Fruit fly (Drosophila melanogaster) whole organism, embryonic: ENCODE results near the gene CG14183.

Source experiments
- ATbp ChIP-seq: fragments of 200-800 bp; sonication (Bioruptor generic); optimal IDR thresholded peaks from 2 replicates; lab custom pipeline; 2017; ENCODE audit warnings: missing biosample characterization, mild to moderate bottlenecking, missing genetic modification characterization, missing genetic modification reagents
- BEAF-32 ChIP-seq: fragments of 200-800 bp; sonication (Bioruptor generic); optimal IDR thresholded peaks from 3 replicates; lab custom pipeline; 2017; ENCODE audit warnings: missing biosample characterization, missing genetic modification characterization, mild to moderate bottlenecking, moderate library complexity, missing genetic modification reagents
- Bdp1 ChIP-seq: fragments of 200-800 bp; sonication (Bioruptor generic); optimal IDR thresholded peaks from 3 replicates; lab custom pipeline; 2016; ENCODE audit warnings: missing biosample characterization, missing genetic modification characterization
- CG10979 ChIP-seq: fragments of 200-800 bp; sonication (Bioruptor generic); optimal IDR thresholded peaks from 2 replicates; lab custom pipeline; 2018; ENCODE audit warnings: missing biosample characterization, mild to moderate bottlenecking, missing genetic modification characterization, moderate library complexity
- CG13287 ChIP-seq: fragments of 200-800 bp; sonication (Bioruptor generic); IDR thresholded peaks from 2 replicates; pipeline ENCODE4 v1.3.6; 2022; ENCODE audit warnings: missing biosample characterization, missing genetic modification characterization; ENCODE audit not compliant: partially characterized antibody
- CG14014 ChIP-seq: fragments of 200-800 bp; sonication (Bioruptor generic); IDR thresholded peaks from 2 replicates; pipeline ENCODE4 v1.3.6; 2022; ENCODE audit warnings: missing biosample characterization, missing genetic modification characterization
- CG15011 ChIP-seq: fragments of 200-800 bp; sonication (Bioruptor generic); optimal IDR thresholded peaks from 3 replicates; lab custom pipeline; 2018; ENCODE audit warnings: missing biosample characterization, mild to moderate bottlenecking, missing genetic modification characterization
- CG15269 ChIP-seq: fragments of 200-800 bp; sonication (Bioruptor generic); optimal IDR thresholded peaks from 2 replicates; lab custom pipeline; 2018; ENCODE audit warnings: missing biosample characterization, mild to moderate bottlenecking, missing genetic modification characterization, moderate library complexity
- CG15514 ChIP-seq: fragments of 200-800 bp; sonication (Bioruptor generic); optimal IDR thresholded peaks from 3 replicates; lab custom pipeline; 2017; ENCODE audit warnings: missing biosample characterization, missing genetic modification characterization, mild to moderate bottlenecking, moderate library complexity, missing genetic modification reagents
- CG15696 ChIP-seq: fragments of 200-800 bp; sonication (Bioruptor generic); optimal IDR thresholded peaks from 2 replicates; lab custom pipeline; 2019; ENCODE audit warnings: missing biosample characterization, mild to moderate bottlenecking, missing genetic modification characterization, moderate library complexity
- CG1603 ChIP-seq: fragments of 200-800 bp; sonication (Bioruptor generic); optimal IDR thresholded peaks from 2 replicates; lab custom pipeline; 2019; ENCODE audit warnings: missing biosample characterization, mild to moderate bottlenecking, missing genetic modification characterization, moderate library complexity
- CG1792 ChIP-seq: fragments of 200-800 bp; sonication (Bioruptor generic); optimal IDR thresholded peaks from 2 replicates; lab custom pipeline; 2016; ENCODE audit warnings: missing biosample characterization, missing genetic modification characterization
- CG18011 ChIP-seq: fragments of 200-800 bp; sonication (Bioruptor generic); optimal IDR thresholded peaks from 2 replicates; lab custom pipeline; 2017; ENCODE audit warnings: missing biosample characterization, missing genetic modification characterization, mild to moderate bottlenecking, moderate library complexity, missing genotype
- CG2712 ChIP-seq: fragments of 200-800 bp; optimal IDR thresholded peaks from 3 replicates; lab custom pipeline; 2019; ENCODE audit warnings: missing biosample characterization, mild to moderate bottlenecking, missing genetic modification characterization, moderate library complexity
- CG33557 ChIP-seq: fragments of 200-800 bp; sonication (Bioruptor generic); optimal IDR thresholded peaks from 2 replicates; lab custom pipeline; 2019; ENCODE audit warnings: missing biosample characterization, mild to moderate bottlenecking, missing genetic modification characterization, moderate library complexity
- CG34224 ChIP-seq: fragments of 200-800 bp; sonication (Bioruptor generic); IDR thresholded peaks from 3 replicates; pipeline ENCODE4 v1.3.6; 2022; ENCODE audit warnings: missing biosample characterization, missing genetic modification characterization; ENCODE audit not compliant: partially characterized antibody
- CG42726 ChIP-seq: fragments of 200-800 bp; sonication (Bioruptor generic); IDR thresholded peaks from 2 replicates; pipeline ENCODE4 v1.3.6; 2022; ENCODE audit warnings: missing biosample characterization, missing genetic modification characterization; ENCODE audit not compliant: partially characterized antibody
- CG4404 ChIP-seq: fragments of 200-800 bp; sonication (Bioruptor generic); IDR thresholded peaks from 2 replicates; pipeline ENCODE4 v1.3.6; 2022; ENCODE audit warnings: missing biosample characterization, missing genetic modification characterization
- CG7987 ChIP-seq: fragments of 200-800 bp; sonication (Bioruptor generic); optimal IDR thresholded peaks from 2 replicates; lab custom pipeline; 2018; ENCODE audit warnings: missing biosample characterization, mild to moderate bottlenecking, missing genetic modification characterization, moderate library complexity
- CG8290 ChIP-seq, 3 experiments: fragments of 200-800 bp; sonication (Bioruptor generic); optimal IDR thresholded peaks; 2 replicates each; lab custom pipeline; 2016 to 2019; ENCODE audit warnings: missing biosample characterization in 3 of 3, missing genetic modification characterization in 3 of 3, mild to moderate bottlenecking in 2 of 3, moderate library complexity in 1 of 3
- Deaf1 ChIP-seq: fragments of 200-800 bp; optimal IDR thresholded peaks from 3 replicates; lab custom pipeline; 2019; ENCODE audit warnings: missing biosample characterization, mild to moderate bottlenecking, missing genetic modification characterization, moderate library complexity
- Lhr ChIP-seq: fragments of 200-800 bp; sonication (Bioruptor generic); optimal IDR thresholded peaks from 3 replicates; lab custom pipeline; 2017; ENCODE audit warnings: mild to moderate bottlenecking, missing biosample characterization, missing genetic modification reagents, missing genetic modification characterization
- NK7.1 ChIP-seq: fragments of 200-800 bp; sonication (Bioruptor generic); optimal IDR thresholded peaks from 3 replicates; lab custom pipeline; 2016; ENCODE audit warnings: missing biosample characterization, missing genetic modification characterization
- Nf-YA ChIP-seq: fragments of 200-800 bp; sonication (Bioruptor generic); IDR thresholded peaks from 2 replicates; pipeline ENCODE4 v1.3.6; 2022; ENCODE audit warnings: missing biosample characterization, missing genetic modification characterization
- Nf-YC ChIP-seq: fragments of 200-800 bp; optimal IDR thresholded peaks from 3 replicates; lab custom pipeline; 2019; ENCODE audit warnings: missing biosample characterization, mild to moderate bottlenecking, missing genetic modification characterization, moderate library complexity
- Oli ChIP-seq: fragments of 200-800 bp; sonication (Bioruptor generic); optimal IDR thresholded peaks from 2 replicates; lab custom pipeline; 2018; ENCODE audit warnings: missing biosample characterization, mild to moderate bottlenecking, missing genetic modification characterization, moderate library complexity
- PHDP ChIP-seq: fragments of 200-800 bp; sonication (Bioruptor generic); optimal IDR thresholded peaks from 3 replicates; lab custom pipeline; 2018; ENCODE audit warnings: missing biosample characterization, mild to moderate bottlenecking, missing genetic modification characterization, moderate library complexity
- Scr ChIP-seq: fragments of 200-800 bp; sonication (Bioruptor generic); IDR thresholded peaks from 2 replicates; pipeline ENCODE4 v1.3.6; 2022; ENCODE audit warnings: missing biosample characterization, missing genetic modification characterization; ENCODE audit not compliant: partially characterized antibody
- Vsx1 ChIP-seq: fragments of 200-800 bp; sonication (Bioruptor generic); optimal IDR thresholded peaks from 2 replicates; lab custom pipeline; 2017; ENCODE audit warnings: missing biosample characterization, mild to moderate bottlenecking, missing genetic modification characterization, missing genetic modification reagents
- Xrp1 ChIP-seq: fragments of 200-800 bp; sonication (Bioruptor generic); IDR thresholded peaks from 2 replicates; pipeline ENCODE4 v1.3.6; 2022; ENCODE audit warnings: missing biosample characterization, missing genetic modification characterization
- bbx ChIP-seq: fragments of 200-800 bp; sonication (Bioruptor generic); IDR thresholded peaks from 2 replicates; pipeline ENCODE4 v1.3.6; 2022; ENCODE audit warnings: missing biosample characterization, missing genetic modification characterization; ENCODE audit not compliant: partially characterized antibody
- bsh ChIP-seq, 2 experiments: fragments of 200-800 bp; sonication (Bioruptor generic); optimal IDR thresholded peaks; 2 replicates each; lab custom pipeline; 2017 to 2018; ENCODE audit warnings: mild to moderate bottlenecking in 2 of 2, missing biosample characterization in 2 of 2, missing genetic modification characterization in 2 of 2, moderate library complexity in 1 of 2
- cg ChIP-seq: fragments of 200-800 bp; sonication (Bioruptor generic); optimal IDR thresholded peaks from 3 replicates; lab custom pipeline; 2019; ENCODE audit warnings: missing biosample characterization, mild to moderate bottlenecking, missing genetic modification characterization, moderate library complexity
- dati ChIP-seq: fragments of 200-800 bp; sonication (Bioruptor generic); IDR thresholded peaks from 2 replicates; pipeline ENCODE4 v1.3.6; 2022; ENCODE audit warnings: missing biosample characterization, missing genetic modification characterization
- eyg ChIP-seq: fragments of 200-800 bp; sonication (Bioruptor generic); optimal IDR thresholded peaks from 3 replicates; lab custom pipeline; 2016; ENCODE audit warnings: missing biosample characterization, missing genetic modification characterization
- gem ChIP-seq: fragments of 200-800 bp; sonication (Bioruptor generic); optimal IDR thresholded peaks from 2 replicates; lab custom pipeline; 2019; ENCODE audit warnings: missing biosample characterization, mild to moderate bottlenecking, missing genetic modification characterization, moderate library complexity
- gfzf ChIP-seq: fragments of 200-800 bp; sonication (Bioruptor generic); optimal IDR thresholded peaks from 2 replicates; lab custom pipeline; 2016; ENCODE audit warnings: missing biosample characterization, mild to moderate bottlenecking, missing genetic modification characterization, moderate library complexity
- gsb-n ChIP-seq: fragments of 200-800 bp; sonication (Bioruptor generic); optimal IDR thresholded peaks from 3 replicates; lab custom pipeline; 2018; ENCODE audit warnings: missing biosample characterization, mild to moderate bottlenecking, missing genetic modification characterization
- kah ChIP-seq: fragments of 200-800 bp; sonication (Bioruptor generic); optimal IDR thresholded peaks from 2 replicates; lab custom pipeline; 2018; ENCODE audit warnings: missing biosample characterization, mild to moderate bottlenecking, missing genetic modification characterization
- kni ChIP-seq: fragments of 200-800 bp; sonication (Bioruptor generic); optimal IDR thresholded peaks from 3 replicates; lab custom pipeline; 2017; ENCODE audit warnings: mild to moderate bottlenecking, missing biosample characterization, missing genetic modification reagents, missing genetic modification characterization
- lbe ChIP-seq: fragments of 200-800 bp; sonication (Bioruptor generic); optimal IDR thresholded peaks from 2 replicates; lab custom pipeline; 2016; ENCODE audit warnings: missing biosample characterization, mild to moderate bottlenecking, missing genetic modification characterization
- nerfin-1 ChIP-seq: fragments of 200-800 bp; sonication (Bioruptor generic); optimal IDR thresholded peaks from 3 replicates; lab custom pipeline; 2019; ENCODE audit warnings: missing biosample characterization, mild to moderate bottlenecking, missing genetic modification characterization, moderate library complexity
- nerfin-2 ChIP-seq: fragments of 200-800 bp; sonication (Bioruptor generic); IDR thresholded peaks from 2 replicates; pipeline ENCODE4 v1.3.6; 2022; ENCODE audit warnings: missing biosample characterization, missing genetic modification characterization; ENCODE audit not compliant: partially characterized antibody
- phol ChIP-seq: fragments of 200-800 bp; sonication (Bioruptor generic); optimal IDR thresholded peaks from 3 replicates; lab custom pipeline; 2018; ENCODE audit warnings: missing biosample characterization, mild to moderate bottlenecking, missing genetic modification characterization, moderate library complexity
- sd ChIP-seq: fragments of 200-800 bp; sonication (Bioruptor generic); optimal IDR thresholded peaks from 3 replicates; lab custom pipeline; 2018; ENCODE audit warnings: missing biosample characterization, mild to moderate bottlenecking, missing genetic modification characterization, moderate library complexity
- sens ChIP-seq: fragments of 200-800 bp; sonication (Bioruptor generic); peaks from one replicate; lab custom pipeline; 2016; ENCODE audit warnings: missing biosample characterization, missing genetic modification characterization
- tio ChIP-seq: fragments of 200-800 bp; sonication (Bioruptor generic); optimal IDR thresholded peaks from 2 replicates; lab custom pipeline; 2017; ENCODE audit warnings: missing biosample characterization, missing genetic modification characterization, inconsistent platforms
- vvl ChIP-seq: fragments of 200-800 bp; sonication (Bioruptor generic); IDR thresholded peaks from 2 replicates; pipeline ENCODE4 v1.3.6; 2022; ENCODE audit warnings: missing biosample characterization, missing genetic modification characterization

CG14183 gene

DNA sequence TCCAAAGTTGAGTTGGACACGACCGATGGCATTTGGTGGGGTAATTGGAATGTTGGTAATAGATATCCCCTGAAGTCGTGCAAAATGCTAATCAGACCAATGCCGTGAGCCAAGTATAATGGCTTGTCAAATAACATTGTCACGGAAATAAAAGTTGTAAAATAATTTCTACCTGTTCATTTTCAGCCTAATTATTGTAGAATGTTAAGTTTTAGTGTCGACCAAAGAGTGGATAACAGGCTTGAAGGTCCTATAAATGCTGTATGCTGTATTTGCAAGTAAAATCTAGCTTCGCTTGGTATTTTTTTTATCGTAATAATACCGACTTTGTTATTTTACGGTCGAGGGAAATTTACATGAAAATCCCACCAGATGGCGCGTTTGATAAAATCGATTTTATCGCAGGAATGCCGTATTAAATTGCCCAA lies 23.2 kb downstream of the CG14183 start (continued):
- TF ChIP-seq kni (GFP tag; lab: Kevin White, UChicago) (peak; percentile 55), CG1603 (peak; percentile 58), CG15696 (tag; lab: Kevin White, UChicago) (peak; percentile 30), CG14014 (GFP tag; lab: Robert Waterston, UW) (no peak), CG4404 (GFP tag; lab: Robert Waterston, UW) (no peak), nerfin-1 (tag; lab: Kevin White, UChicago) (peak; percentile 74), gfzf (GFP tag; lab: Kevin White, UChicago) (peak; percentile 25), Nf-YC (tag; lab: Kevin White, UChicago) (peak; percentile 41), Oli (no peak), CG15011 (GFP tag; lab: Kevin White, UChicago) (no peak), gem (tag; lab: Kevin White, UChicago) (peak; percentile 7), NK7.1 (GFP tag; lab: Kevin White, UChicago) (no peak), CG42726 (GFP tag; lab: Robert Waterston, UW) (0 out of 2 replicates have a peak, but pooled peaks have one; percentile 47), eyg (GFP tag; lab: Kevin White, UChicago) (no peak), lbe (GFP tag; lab: Kevin White, UChicago) (peak; percentile 33), cg (GFP tag; lab: Kevin White, UChicago) (no peak), kah (GFP tag; lab: Kevin White, UChicago) (no peak), CG1792 (GFP tag; lab: Kevin White, UChicago) (no peak), Xrp1 (GFP tag; lab: Robert Waterston, UW) (peak; percentile 30; the same call in 1 of the 2 replicates), Nf-YA (GFP tag; lab: Robert Waterston, UW) (no peak), CG7987 (GFP tag; lab: Kevin White, UChicago) (peak; percentile 22), BEAF-32 (GFP tag; lab: Kevin White, UChicago) (peak; percentile 62), CG13287 (peak; percentile 22; the same call in 1 of the 2 replicates), CG2712 (tag; lab: Kevin White, UChicago) (peak; percentile 60), bsh (GFP tag; optimal IDR thresholded peaks at IDR 0.05; lab: Kevin White, UChicago) (peak in 1 of 2 experiments; percentile 45), CG8290 (GFP tag; optimal IDR thresholded peaks at IDR 0.05; lab: Kevin White, UChicago) (no peak), CG8290 (tag; optimal IDR thresholded peaks at IDR 0.05; lab: Kevin White, UChicago) (no peak), CG15269 (tag; lab: Kevin White, UChicago) (peak; percentile 23), dati (GFP tag; lab: Robert Waterston, UW) (no peak), nerfin-2 (GFP tag; lab: Robert Waterston, UW) (peak; percentile 33; the same call in 1 of the 2 replicates), vvl (GFP tag; lab: Robert Waterston, UW) (peak; percentile 79; the same call in 1 of the 2 replicates), Bdp1 (GFP tag; lab: Kevin White, UChicago) (no peak), tio (GFP tag; lab: Kevin White, UChicago) (no peak), sd (tag; lab: Kevin White, UChicago) (peak; percentile 88), bbx (GFP tag; lab: Robert Waterston, UW) (peak; percentile 71), Deaf1 (tag; lab: Kevin White, UChicago) (no peak), Scr (peak; percentile 56), CG34224 (GFP tag; lab: Robert Waterston, UW) (no peak), phol (peak; percentile 8), sens (GFP tag; lab: Kevin White, UChicago) (peak; percentile 69), PHDP (tag; lab: Kevin White, UChicago) (peak; percentile 13), CG10979 (tag; lab: Kevin White, UChicago) (peak; percentile 46), Lhr (GFP tag; lab: Kevin White, UChicago) (peak; percentile 54), CG33557 (GFP tag; lab: Kevin White, UChicago) (peak; percentile 23), gsb-n (tag; lab: Kevin White, UChicago) (peak; percentile 46), CG15514 (GFP tag; lab: Kevin White, UChicago) (peak; percentile 28), ATbp (GFP tag; lab: Kevin White, UChicago) (peak; percentile 24), CG18011 (GFP tag; lab: Kevin White, UChicago) (peak; percentile 45), Vsx1 (GFP tag; lab: Kevin White, UChicago) (peak; percentile 69)
